Fruit fly (Drosophila melanogaster): Measurements from ENCODE around the gene hoe1.

Gene hoe1

dm6 chr2L:4915715-4916153 is 16.4 kb downstream of the hoe1 start (continued):
- TF ChIP-seq CG5245 (GFP tag; optimal IDR thresholded peaks at IDR 0.05) (no peak), Hsf (GFP tag; optimal IDR thresholded peaks at IDR 0.05) (no peak), crol (GFP tag; IDR thresholded peaks at IDR 0.05) (peak; percentile 54), CG10267 (tag; optimal IDR thresholded peaks at IDR 0.05) (peak; percentile 36), CG4730 (GFP tag; IDR thresholded peaks at IDR 0.05) (no peak), CG8359 (GFP tag; optimal IDR thresholded peaks at IDR 0.05; ENCODE audit: borderline replicate concordance) (peak; percentile 7), vnd (GFP tag; IDR thresholded peaks at IDR 0.05; ENCODE audit: partially characterized antibody) (no peak), vfl (GFP tag; optimal IDR thresholded peaks at IDR 0.05) (no peak), CG17612 (GFP tag; IDR thresholded peaks at IDR 0.05) (no peak), CG13287 (GFP tag; IDR thresholded peaks at IDR 0.05; ENCODE audit: partially characterized antibody) (no peak), CG1832 (GFP tag; optimal IDR thresholded peaks at IDR 0.05) (no peak), tup (GFP tag; optimal IDR thresholded peaks at IDR 0.05) (no peak), da (GFP tag; optimal IDR thresholded peaks at IDR 0.05) (no peak), Max (GFP tag; optimal IDR thresholded peaks at IDR 0.05) (no peak), Lhr (GFP tag; optimal IDR thresholded peaks at IDR 0.05) (no peak), gce (GFP tag; IDR thresholded peaks at IDR 0.05) (no peak), gcm2 (GFP tag; optimal IDR thresholded peaks at IDR 0.05) (no peak), CG7987 (GFP tag; optimal IDR thresholded peaks at IDR 0.05) (no peak), CG3163 (GFP tag; optimal IDR thresholded peaks at IDR 0.05) (no peak), usp (GFP tag; optimal IDR thresholded peaks at IDR 0.05) (no peak), CG7357 (GFP tag; IDR thresholded peaks at IDR 0.05) (no peak), lmd (GFP tag; IDR thresholded peaks at IDR 0.05) (peak; percentile 37), CG18599 (GFP tag; optimal IDR thresholded peaks at IDR 0.05) (peak; percentile 22), CG8944 (GFP tag; optimal IDR thresholded peaks at IDR 0.05) (no peak), CrebB (tag; optimal IDR thresholded peaks at IDR 0.05) (no peak), wor (GFP tag; IDR thresholded peaks at IDR 0.05) (peak; percentile 33; the same call in 1 of the 2 replicates), hb (GFP tag; IDR thresholded peaks at IDR 0.05; ENCODE audit: partially characterized antibody) (no peak), Mes4 (GFP tag; optimal IDR thresholded peaks at IDR 0.05) (no peak), CG6254 (GFP tag; optimal IDR thresholded peaks at IDR 0.05) (no peak), D (optimal IDR thresholded peaks at IDR 0.05) (no peak), D (GFP tag; optimal IDR thresholded peaks at IDR 0.05) (peak; percentile 4), bbx (GFP tag; IDR thresholded peaks at IDR 0.05; ENCODE audit: partially characterized antibody) (no peak), Dll (GFP tag; IDR thresholded peaks at IDR 0.05; ENCODE audit: partially characterized antibody) (no peak), CG4424 (GFP tag; optimal IDR thresholded peaks at IDR 0.05) (peak; percentile 5), slp2 (GFP tag; optimal IDR thresholded peaks at IDR 0.05) (no peak), CG7556 (GFP tag; optimal IDR thresholded peaks at IDR 0.05) (peak; percentile 40), zfh1 (GFP tag; IDR thresholded peaks at IDR 0.05) (0 out of 3 replicates have a peak, but pooled peaks have one; percentile 13), CG18011 (GFP tag; optimal IDR thresholded peaks at IDR 0.05) (no peak), crp (GFP tag; optimal IDR thresholded peaks at IDR 0.05) (no peak), Dad (GFP tag; optimal IDR thresholded peaks at IDR 0.05) (no peak), CG17186 (GFP tag; optimal IDR thresholded peaks at IDR 0.05) (no peak), Sry-δ (GFP tag; optimal IDR thresholded peaks at IDR 0.05) (no peak), disco-r (GFP tag; optimal IDR thresholded peaks at IDR 0.05) (no peak), nerfin-1 (tag; optimal IDR thresholded peaks at IDR 0.05) (no peak), ttk (GFP tag; IDR thresholded peaks at IDR 0.05) (no peak), ato (GFP tag; IDR thresholded peaks at IDR 0.05; ENCODE audit: partially characterized antibody) (no peak), CG12236 (GFP tag; optimal IDR thresholded peaks at IDR 0.05) (no peak), CG3838 (GFP tag; optimal IDR thresholded peaks at IDR 0.05) (no peak), Aef1 (GFP tag; IDR thresholded peaks at IDR 0.05) (no peak), Fer2 (tag; optimal IDR thresholded peaks at IDR 0.05) (no peak), CG18764 (GFP tag; optimal IDR thresholded peaks at IDR 0.05) (no peak)

All from whole organism, embryonic.